Fruit fly (Drosophila melanogaster) whole organism, wandering third instar larva: Measurements from ENCODE around the gene CG32507.
A peak's percentile ranks its signal among the peaks of the same experiment; 100 is the strongest.

Experiments
- Abd-B ChIP-seq: fragments of >200 bp; optimal IDR thresholded peaks from 2 replicates; lab custom pipeline; 2017; ENCODE audit warnings: missing biosample characterization, missing genetic modification characterization
- CG32264 ChIP-seq: fragments of 200-800 bp; sonication (Bioruptor generic); optimal IDR thresholded peaks from 2 replicates; lab custom pipeline; 2016; ENCODE audit warnings: missing biosample characterization, missing genetic modification characterization
- CG9705 ChIP-seq: fragments of 200-800 bp; sonication (Bioruptor generic); optimal IDR thresholded peaks from 2 replicates; lab custom pipeline; 2018; ENCODE audit warnings: missing biosample characterization, mild to moderate bottlenecking, missing genetic modification characterization
- CrebA ChIP-seq: fragments of 200-800 bp; sonication (Bioruptor generic); optimal IDR thresholded peaks from 2 replicates; lab custom pipeline; 2016; ENCODE audit warnings: missing biosample characterization, mild to moderate bottlenecking, missing genetic modification characterization, borderline replicate concordance
- Dfd ChIP-seq: fragments of >200 bp; optimal IDR thresholded peaks from 2 replicates; lab custom pipeline; 2017; ENCODE audit warnings: missing biosample characterization, missing genetic modification characterization
- Dif ChIP-seq: fragments of 200-275, 200-300 bp; sonication (Bioruptor generic); optimal IDR thresholded peaks from 2 replicates; lab custom pipeline; 2018; ENCODE audit warnings: missing biosample characterization, missing genetic modification characterization; ENCODE audit not compliant: partially characterized antibody
- GATAd ChIP-seq: sonication (Bioruptor generic); optimal IDR thresholded peaks from 2 replicates; lab custom pipeline; 2016; ENCODE audit warnings: missing biosample characterization, missing genetic modification characterization
- HLH106 ChIP-seq: fragments of 200-800 bp; optimal IDR thresholded peaks from 3 replicates; lab custom pipeline; 2019; ENCODE audit warnings: missing biosample characterization, mild to moderate bottlenecking, missing genetic modification characterization, moderate library complexity
- Hnf4 ChIP-seq: fragments of 200-800 bp; sonication (Bioruptor generic); optimal IDR thresholded peaks from 2 replicates; lab custom pipeline; 2016; ENCODE audit warnings: missing biosample characterization, mild to moderate bottlenecking, missing genetic modification characterization
- Hr78 ChIP-seq: fragments of >200 bp; optimal IDR thresholded peaks from 2 replicates; lab custom pipeline; 2017; ENCODE audit warnings: missing biosample characterization, missing genetic modification characterization
- Hr83 ChIP-seq: fragments of 200-300 bp; sonication (Bioruptor generic); optimal IDR thresholded peaks from 2 replicates; lab custom pipeline; 2016; ENCODE audit warnings: missing biosample characterization, mild to moderate bottlenecking, missing genetic modification characterization, moderate library complexity; ENCODE audit not compliant: poor library complexity, severe bottlenecking
- Jra ChIP-seq: sonication (Bioruptor generic); optimal IDR thresholded peaks from 2 replicates; lab custom pipeline; 2016; ENCODE audit warnings: missing biosample characterization, missing genetic modification characterization
- Mio ChIP-seq: sonication (Bioruptor generic); optimal IDR thresholded peaks from 2 replicates; lab custom pipeline; 2016; ENCODE audit warnings: missing biosample characterization, missing genetic modification characterization
- Myc ChIP-seq: fragments of >200 bp; optimal IDR thresholded peaks from 2 replicates; lab custom pipeline; 2017
- N ChIP-seq: fragments of >200 bp; optimal IDR thresholded peaks from 2 replicates; lab custom pipeline; 2018; ENCODE audit warnings: missing biosample characterization, missing external identifiers, missing genetic modification characterization
- OdsH ChIP-seq: fragments of 200-800 bp; sonication (Bioruptor generic); optimal IDR thresholded peaks from 2 replicates; lab custom pipeline; 2016; ENCODE audit warnings: missing biosample characterization, mild to moderate bottlenecking, missing genetic modification characterization
- Rel ChIP-seq, 2 experiments: fragments of 200-800 bp; sonication (Bioruptor generic) in 1 of 2; optimal IDR thresholded peaks; 2 replicates in 1 of 2; 3 replicates in 1 of 2; lab custom pipeline; 2016 to 2019; ENCODE audit warnings: mild to moderate bottlenecking in 2 of 2, missing biosample characterization in 2 of 2, missing genetic modification characterization in 2 of 2, moderate library complexity in 1 of 2
- Sp1 ChIP-seq: fragments of 200-800 bp; sonication (Bioruptor generic); optimal IDR thresholded peaks from 3 replicates; lab custom pipeline; 2019; ENCODE audit warnings: missing biosample characterization, mild to moderate bottlenecking, missing genetic modification characterization, moderate library complexity
- Vsx2 ChIP-seq: fragments of 200-300, 225-300 bp; sonication (Bioruptor generic); optimal IDR thresholded peaks from 2 replicates; lab custom pipeline; 2018; ENCODE audit warnings: missing biosample characterization, missing genetic modification characterization; ENCODE audit not compliant: partially characterized antibody
- br ChIP-seq: fragments of 200-800 bp; sonication (Bioruptor generic); optimal IDR thresholded peaks from 2 replicates; lab custom pipeline; 2016; ENCODE audit warnings: missing biosample characterization, missing genetic modification characterization
- brk ChIP-seq: fragments of 200-800 bp; sonication (Bioruptor generic); optimal IDR thresholded peaks from 2 replicates; lab custom pipeline; 2016; ENCODE audit warnings: missing biosample characterization, mild to moderate bottlenecking, missing genetic modification characterization
- dl ChIP-seq, 2 experiments: fragments of 175-275, 200-275 bp in 1 of 2; fragments of 200-275 bp in 1 of 2; sonication (Bioruptor generic); optimal IDR thresholded peaks; lab custom pipeline; 2018; ENCODE audit warnings: mild to moderate bottlenecking in 2 of 2, missing biosample characterization in 2 of 2, missing genetic modification characterization in 2 of 2, moderate library complexity in 2 of 2; ENCODE audit not compliant: partially characterized antibody in 2 of 2, insufficient read depth in 1 of 2
- dmrt93B ChIP-seq: fragments of 200-800 bp; sonication (Bioruptor generic); optimal IDR thresholded peaks from 2 replicates; lab custom pipeline; 2018; ENCODE audit warnings: missing biosample characterization, mild to moderate bottlenecking, missing genetic modification characterization
- dsf ChIP-seq: sonication (Bioruptor generic); optimal IDR thresholded peaks from 2 replicates; lab custom pipeline; 2016; ENCODE audit warnings: missing biosample characterization, missing genetic modification characterization, borderline replicate concordance
- ey ChIP-seq: fragments of 200-800 bp; sonication (Bioruptor generic); optimal IDR thresholded peaks from 2 replicates; lab custom pipeline; 2016; ENCODE audit warnings: missing biosample characterization, missing genetic modification characterization
- foxo ChIP-seq, 2 experiments: fragments of 200-800 bp; sonication (Bioruptor generic); optimal IDR thresholded peaks; 2 replicates in 1 of 2; 3 replicates in 1 of 2; lab custom pipeline; 2016 to 2017; ENCODE audit warnings: missing biosample characterization in 2 of 2, missing genetic modification characterization in 2 of 2
- fru ChIP-seq: fragments of 200-800 bp; sonication (Bioruptor generic); optimal IDR thresholded peaks from 3 replicates; lab custom pipeline; 2016; ENCODE audit warnings: missing biosample characterization, mild to moderate bottlenecking, missing genetic modification characterization
- h ChIP-seq: fragments of 200-800 bp; sonication (Bioruptor generic); optimal IDR thresholded peaks from 3 replicates; lab custom pipeline; 2016; ENCODE audit warnings: missing biosample characterization, mild to moderate bottlenecking, missing genetic modification characterization
- jim ChIP-seq: fragments of 175-275, 200-325 bp; sonication (Bioruptor generic); optimal IDR thresholded peaks from 2 replicates; lab custom pipeline; 2016; ENCODE audit warnings: missing biosample characterization, mild to moderate bottlenecking, missing genetic modification characterization
- lola ChIP-seq: fragments of >200 bp; optimal IDR thresholded peaks from 2 replicates; lab custom pipeline; 2017; ENCODE audit warnings: missing biosample characterization, missing genetic modification characterization
- pan ChIP-seq: fragments of >200 bp; optimal IDR thresholded peaks from 2 replicates; lab custom pipeline; 2017
- psq ChIP-seq: fragments of 200-800 bp; sonication (Bioruptor generic); optimal IDR thresholded peaks from 3 replicates; lab custom pipeline; 2017; ENCODE audit warnings: missing biosample characterization, mild to moderate bottlenecking, missing genetic modification characterization, moderate library complexity
- rgr ChIP-seq: fragments of 200-800 bp; sonication (Bioruptor generic); optimal IDR thresholded peaks from 3 replicates; lab custom pipeline; 2016; ENCODE audit warnings: missing biosample characterization, mild to moderate bottlenecking, missing genetic modification characterization
- sage ChIP-seq: fragments of 200-800 bp; sonication (Bioruptor generic); optimal IDR thresholded peaks from 2 replicates; lab custom pipeline; 2016; ENCODE audit warnings: missing biosample characterization, mild to moderate bottlenecking, missing genetic modification characterization
- sv ChIP-seq: fragments of 200-800 bp; sonication (Bioruptor generic); optimal IDR thresholded peaks from 3 replicates; lab custom pipeline; 2016; ENCODE audit warnings: missing biosample characterization, missing genetic modification characterization
- tai ChIP-seq: sonication (Bioruptor generic); optimal IDR thresholded peaks from 2 replicates; lab custom pipeline; 2016; ENCODE audit warnings: missing biosample characterization, missing genetic modification characterization
- usp ChIP-seq: fragments of >200 bp; optimal IDR thresholded peaks from 2 replicates; lab custom pipeline; 2017; ENCODE audit warnings: missing biosample characterization, missing genetic modification characterization
- woc ChIP-seq: sonication (Bioruptor generic); optimal IDR thresholded peaks from 2 replicates; lab custom pipeline; 2016; ENCODE audit warnings: missing biosample characterization, mild to moderate bottlenecking, missing genetic modification characterization

Gene CG32507

dm6 chrX:20760444-20760843, 20.6 kb downstream of the CG32507 start:
- no peak for TF ChIP-seq GATAd (GFP tag; lab: Kevin White, UChicago)
- peak; percentile 31 for TF ChIP-seq Jra (GFP tag; lab: Kevin White, UChicago)
- peak; percentile 59 for TF ChIP-seq rgr (GFP tag; lab: Kevin White, UChicago)
- peak; percentile 46 for TF ChIP-seq h (GFP tag; lab: Kevin White, UChicago)
- peak; percentile 46 for TF ChIP-seq br (GFP tag; lab: Kevin White, UChicago)
- TF ChIP-seq pan (lab: Kevin White, UChicago): no peak
- TF ChIP-seq CrebA (GFP tag; lab: Kevin White, UChicago): no peak
- no peak for TF ChIP-seq Hr78 (GFP tag; lab: Kevin White, UChicago)
- TF ChIP-seq tai: peak; percentile 64
- TF ChIP-seq CG9705 (GFP tag; lab: Kevin White, UChicago): peak; percentile 35
- TF ChIP-seq Dif: no peak
- TF ChIP-seq CG32264: no peak
- TF ChIP-seq jim: no peak
- peak; percentile 1 for TF ChIP-seq fru (GFP tag; lab: Kevin White, UChicago)
- TF ChIP-seq Sp1: no peak
- no peak for TF ChIP-seq Vsx2 (GFP tag; lab: Kevin White, UChicago)
- TF ChIP-seq HLH106: peak; percentile 48
- no peak for TF ChIP-seq N (GFP tag; lab: Kevin White, UChicago)
- TF ChIP-seq sv: peak; percentile 59
- peak; percentile 79 for TF ChIP-seq Myc
- peak; percentile 58 for TF ChIP-seq OdsH
- no peak for TF ChIP-seq Mio (GFP tag; lab: Kevin White, UChicago)
- TF ChIP-seq Hr83 (GFP tag; lab: Kevin White, UChicago): peak; percentile 66
- no peak for TF ChIP-seq lola (GFP tag; lab: Kevin White, UChicago)
- TF ChIP-seq Rel (GFP tag; optimal IDR thresholded peaks at IDR 0.05; lab: Kevin White, UChicago): no peak
- no peak for TF ChIP-seq Rel (tag; optimal IDR thresholded peaks at IDR 0.05; lab: Kevin White, UChicago)
- TF ChIP-seq dsf (GFP tag; lab: Kevin White, UChicago): no peak
- no peak for TF ChIP-seq Abd-B (GFP tag; lab: Kevin White, UChicago)
- TF ChIP-seq Dfd: no peak
- TF ChIP-seq brk (GFP tag; lab: Kevin White, UChicago): no peak
- TF ChIP-seq dmrt93B (GFP tag; lab: Kevin White, UChicago): peak; percentile 10
- peak; percentile 47 for TF ChIP-seq ey (GFP tag; lab: Kevin White, UChicago)
- peak; percentile 49 for TF ChIP-seq Hnf4 (GFP tag; lab: Kevin White, UChicago)
- peak; percentile 48 for TF ChIP-seq psq (GFP tag; lab: Kevin White, UChicago)
- peak in 1 of 2 experiments; percentile 31 for TF ChIP-seq foxo (GFP tag; optimal IDR thresholded peaks at IDR 0.05; lab: Kevin White, UChicago)
- TF ChIP-seq woc: no peak
- no peak for TF ChIP-seq dl (GFP tag; optimal IDR thresholded peaks at IDR 0.05; lab: Kevin White, UChicago; ENCODE audit: insufficient read depth in 1 of 2, partially characterized antibody in 2 of 2)
- TF ChIP-seq usp (GFP tag; lab: Kevin White, UChicago): no peak
- no peak for TF ChIP-seq sage (GFP tag; lab: Kevin White, UChicago)

dm6 chrX:20756938-20757337, 24.1 kb downstream of the CG32507 start:
- TF ChIP-seq rgr (GFP tag; lab: Kevin White, UChicago): no peak
- no peak for TF ChIP-seq dl (GFP tag; optimal IDR thresholded peaks at IDR 0.05; lab: Kevin White, UChicago; ENCODE audit: insufficient read depth in 1 of 2, partially characterized antibody in 2 of 2)

- TF ChIP-seq Sp1 (no peak), Vsx2 (GFP tag; lab: Kevin White, UChicago) (no peak), Hr83 (GFP tag; lab: Kevin White, UChicago) (no peak), ey (GFP tag; lab: Kevin White, UChicago) (no peak), tai (no peak)
Observed at dm6 chrX:20756447-20756846, 24.6 kb downstream of the CG32507 start.
